Worm (Caenorhabditis elegans) whole organism, late embryonic: ENCODE measurements around the gene gst-30.

Source experiments
- C38D4.7 ChIP-seq: fragments of 200-800 bp; sonication (Bioruptor generic); optimal IDR thresholded peaks from 2 replicates; lab custom pipeline; 2018; ENCODE audit warnings: mild to moderate bottlenecking, missing genetic modification characterization, moderate library complexity, missing compliant biosample characterization
- K02D7.2 ChIP-seq: sonication (generic microtip); optimal IDR thresholded peaks from 2 replicates; lab custom pipeline; 2017; ENCODE audit warnings: mild to moderate bottlenecking, missing genetic modification characterization, missing compliant biosample characterization
- K09A11.1 ChIP-seq: sonication (generic microtip); optimal IDR thresholded peaks from 2 replicates; lab custom pipeline; 2017; ENCODE audit warnings: antibody characterized with exemption, mild to moderate bottlenecking, missing genetic modification characterization, missing compliant biosample characterization; ENCODE audit not compliant: insufficient read depth
- T23F11.4 ChIP-seq: fragments of 200-800 bp; sonication (Bioruptor generic); optimal IDR thresholded peaks from 2 replicates; lab custom pipeline; 2018; ENCODE audit warnings: mild to moderate bottlenecking, missing genetic modification characterization, missing compliant biosample characterization
- ahr-1 ChIP-seq: sonication (generic microtip); optimal IDR thresholded peaks from 2 replicates; lab custom pipeline; 2016; ENCODE audit warnings: missing genetic modification characterization, missing compliant biosample characterization
- ceh-14 ChIP-seq: sonication (generic microtip); optimal IDR thresholded peaks from 2 replicates; lab custom pipeline; 2016; ENCODE audit warnings: missing genotype, missing genetic modification characterization, missing compliant biosample characterization
- ceh-18 ChIP-seq: sonication (generic microtip); optimal IDR thresholded peaks from 2 replicates; lab custom pipeline; 2016; ENCODE audit warnings: missing genetic modification characterization, missing compliant biosample characterization
- ceh-2 ChIP-seq: sonication (generic microtip); optimal IDR thresholded peaks from 2 replicates; lab custom pipeline; 2016; ENCODE audit warnings: missing genotype, missing genetic modification characterization, missing compliant biosample characterization
- ceh-24 ChIP-seq: sonication (generic microtip); optimal IDR thresholded peaks from 2 replicates; lab custom pipeline; 2016; ENCODE audit warnings: mild to moderate bottlenecking, missing genetic modification characterization, missing compliant biosample characterization
- ceh-30 ChIP-seq: fragments of 150-350 bp; optimal IDR thresholded peaks from 2 replicates; lab custom pipeline; 2014; ENCODE audit warnings: missing biosample characterization, missing genetic modification characterization
- ceh-31 ChIP-seq: sonication (generic microtip); optimal IDR thresholded peaks from 2 replicates; lab custom pipeline; 2016; ENCODE audit warnings: missing genetic modification characterization, missing compliant biosample characterization
- ceh-34 ChIP-seq: sonication (generic microtip); optimal IDR thresholded peaks from 2 replicates; lab custom pipeline; 2016; ENCODE audit warnings: mild to moderate bottlenecking, missing genetic modification characterization, missing compliant biosample characterization
- ceh-6 ChIP-seq: fragments of 200-800 bp; sonication (Bioruptor generic); optimal IDR thresholded peaks from 2 replicates; lab custom pipeline; 2018; ENCODE audit warnings: mild to moderate bottlenecking, missing genetic modification characterization, missing compliant biosample characterization
- ceh-9 ChIP-seq: sonication (generic microtip); optimal IDR thresholded peaks from 2 replicates; lab custom pipeline; 2016; ENCODE audit warnings: mild to moderate bottlenecking, missing genetic modification characterization, inconsistent platforms, missing compliant biosample characterization
- dmd-4 ChIP-seq: sonication (generic microtip); optimal IDR thresholded peaks from 2 replicates; lab custom pipeline; 2016; ENCODE audit warnings: borderline replicate concordance, missing genetic modification characterization, missing compliant biosample characterization
- elt-2 ChIP-seq: sonication (generic microtip); optimal IDR thresholded peaks from 2 replicates; lab custom pipeline; 2016; ENCODE audit warnings: missing genetic modification reagents, missing genetic modification characterization, missing compliant biosample characterization
- ets-4 ChIP-seq: sonication (generic microtip); optimal IDR thresholded peaks from 2 replicates; lab custom pipeline; 2016; ENCODE audit warnings: missing genetic modification characterization, missing compliant biosample characterization
- eyg-1 ChIP-seq: sonication (generic microtip); optimal IDR thresholded peaks from 2 replicates; lab custom pipeline; 2016; ENCODE audit warnings: missing genotype, missing genetic modification characterization, missing compliant biosample characterization
- fax-1 ChIP-seq: sonication (generic microtip); optimal IDR thresholded peaks from 2 replicates; lab custom pipeline; 2016; ENCODE audit warnings: missing genotype, missing genetic modification characterization, missing compliant biosample characterization
- fkh-10 ChIP-seq: fragments of 150-350 bp; optimal IDR thresholded peaks from 2 replicates; lab custom pipeline; 2014; ENCODE audit warnings: missing biosample characterization, missing genetic modification reagents, missing genetic modification characterization
- fkh-6 ChIP-seq: sonication (generic microtip); optimal IDR thresholded peaks from 2 replicates; lab custom pipeline; 2016; ENCODE audit warnings: missing genetic modification characterization, missing compliant biosample characterization
- hlh-13 ChIP-seq: fragments of 200-800 bp; sonication (Bioruptor generic); optimal IDR thresholded peaks from 2 replicates; lab custom pipeline; 2018; ENCODE audit warnings: mild to moderate bottlenecking, missing genetic modification characterization, missing compliant biosample characterization
- hlh-30 ChIP-seq: sonication (generic microtip); optimal IDR thresholded peaks from 2 replicates; lab custom pipeline; 2017; ENCODE audit warnings: antibody characterized with exemption, missing genetic modification characterization, missing compliant biosample characterization; ENCODE audit not compliant: insufficient read depth
- hlh-8 ChIP-seq: sonication (generic microtip); optimal IDR thresholded peaks from 2 replicates; lab custom pipeline; 2016; ENCODE audit warnings: missing genotype, missing genetic modification characterization, missing compliant biosample characterization
- lim-6 ChIP-seq: sonication (generic microtip); optimal IDR thresholded peaks from 2 replicates; lab custom pipeline; 2016; ENCODE audit warnings: missing genetic modification characterization, missing compliant biosample characterization
- lin-11 ChIP-seq: fragments of 200-800 bp; sonication (Bioruptor generic); optimal IDR thresholded peaks from 2 replicates; lab custom pipeline; 2018; ENCODE audit warnings: mild to moderate bottlenecking, missing genetic modification characterization, missing compliant biosample characterization
- madf-2 ChIP-seq: sonication (generic microtip); optimal IDR thresholded peaks from 2 replicates; lab custom pipeline; 2017; ENCODE audit warnings: missing genetic modification characterization, missing compliant biosample characterization
- mec-3 ChIP-seq: sonication (generic microtip); optimal IDR thresholded peaks from 2 replicates; lab custom pipeline; 2016; ENCODE audit warnings: borderline replicate concordance, missing genetic modification characterization, missing compliant biosample characterization
- nfya-1 ChIP-seq: sonication (generic microtip); optimal IDR thresholded peaks from 2 replicates; lab custom pipeline; 2017; ENCODE audit warnings: missing genetic modification characterization, mild to moderate bottlenecking, missing compliant biosample characterization, antibody characterized with exemption, moderate library complexity
- nhr-232 ChIP-seq: sonication (generic microtip); optimal IDR thresholded peaks from 2 replicates; lab custom pipeline; 2016; ENCODE audit warnings: missing genetic modification characterization, missing compliant biosample characterization
- odd-2 ChIP-seq: sonication (generic microtip); optimal IDR thresholded peaks from 2 replicates; lab custom pipeline; 2017; ENCODE audit warnings: antibody characterized with exemption, mild to moderate bottlenecking, missing genetic modification characterization, missing compliant biosample characterization
- pag-3 ChIP-seq: sonication (generic microtip); optimal IDR thresholded peaks from 2 replicates; lab custom pipeline; 2016; ENCODE audit warnings: missing compliant biosample characterization, missing genetic modification characterization, borderline replicate concordance
- pax-1 ChIP-seq: fragments of 150-350 bp; optimal IDR thresholded peaks from 2 replicates; lab custom pipeline; 2014; ENCODE audit warnings: missing biosample characterization, missing genetic modification characterization
- pha-2 ChIP-seq: sonication (generic microtip); optimal IDR thresholded peaks from 2 replicates; lab custom pipeline; 2017; ENCODE audit warnings: mild to moderate bottlenecking, missing genetic modification characterization, missing compliant biosample characterization
- pqm-1 ChIP-seq: sonication (generic microtip); optimal IDR thresholded peaks from 2 replicates; lab custom pipeline; 2016; ENCODE audit warnings: missing genetic modification characterization, missing compliant biosample characterization
- pros-1 ChIP-seq: fragments of 150-350 bp; optimal IDR thresholded peaks from 2 replicates; lab custom pipeline; 2014; ENCODE audit warnings: missing biosample characterization, missing genetic modification reagents, missing genetic modification characterization
- ref-2 ChIP-seq: sonication (generic microtip); optimal IDR thresholded peaks from 2 replicates; lab custom pipeline; 2016; ENCODE audit warnings: missing genetic modification characterization, missing compliant biosample characterization
- rnt-1 ChIP-seq: sonication (generic microtip); optimal IDR thresholded peaks from 2 replicates; lab custom pipeline; 2016; ENCODE audit warnings: missing genetic modification characterization, missing compliant biosample characterization
- sox-2 ChIP-seq: fragments of 200-800 bp; sonication (Bioruptor generic); IDR thresholded peaks from 2 replicates; pipeline ENCODE4 v1.3.6; 2022; ENCODE audit warnings: missing genetic modification reagents, missing genetic modification characterization, missing compliant biosample characterization
- tbx-2 ChIP-seq: sonication (generic microtip); optimal IDR thresholded peaks from 2 replicates; lab custom pipeline; 2016; ENCODE audit warnings: missing genetic modification characterization, missing compliant biosample characterization
- tbx-7 ChIP-seq: sonication (generic microtip); optimal IDR thresholded peaks from 2 replicates; lab custom pipeline; 2016; ENCODE audit warnings: missing genotype, missing genetic modification characterization, missing compliant biosample characterization
- unc-42 ChIP-seq: sonication (generic microtip); optimal IDR thresholded peaks from 2 replicates; lab custom pipeline; 2016; ENCODE audit warnings: missing genotype, missing genetic modification characterization, missing compliant biosample characterization
- unc-86 ChIP-seq: sonication (generic microtip); optimal IDR thresholded peaks from 2 replicates; lab custom pipeline; 2016; ENCODE audit warnings: missing genetic modification characterization, missing compliant biosample characterization
- zip-5 ChIP-seq: sonication (generic microtip); optimal IDR thresholded peaks from 2 replicates; lab custom pipeline; 2016; ENCODE audit warnings: missing genetic modification characterization, missing compliant biosample characterization
- ztf-16 ChIP-seq: sonication (generic microtip); optimal IDR thresholded peaks from 2 replicates; lab custom pipeline; 2017; ENCODE audit warnings: missing genetic modification characterization, missing compliant biosample characterization

Gene gst-30

ce11 chrII:4967636-4968035 is 32.8 kb upstream of the gst-30 start:
- TF ChIP-seq elt-2 (peak; percentile 93), C38D4.7 (GFP tag; lab: Kevin White, UChicago) (no peak)

ce11 chrII:4966576-4966975 is 31.7 kb upstream of the gst-30 start:
- TF ChIP-seq elt-2 = peak; percentile 99
- no peak for TF ChIP-seq ceh-9 (tag; lab: Kevin White, UChicago)

- TF ChIP-seq elt-2 (peak; percentile 96), K09A11.1 (tag; lab: Kevin White, UChicago) (no peak)
Observed at ce11 chrII:4960690-4961089, 25.8 kb upstream of the gst-30 start.

ce11 chrII:4959719-4960118 is 24.9 kb upstream of the gst-30 start, which contains the start of gene ulp-2:
ulp-2 (minus strand) TSS chrII:4959876.
- TF ChIP-seq ztf-16 = no peak
- no peak for TF ChIP-seq odd-2 (tag; lab: Kevin White, UChicago)
- TF ChIP-seq fkh-6 (tag; lab: Kevin White, UChicago) = no peak
- no peak for TF ChIP-seq unc-86
- TF ChIP-seq ahr-1 = no peak
- TF ChIP-seq tbx-7 (tag; lab: Kevin White, UChicago) = no peak
- no peak for TF ChIP-seq ceh-31 (tag; lab: Kevin White, UChicago)
- TF ChIP-seq nhr-232 (tag; lab: Kevin White, UChicago) = no peak

ce11 chrII:4955353-4955752 is 20.5 kb upstream of the gst-30 start, which contains the start of gene pbs-3:
pbs-3 (minus strand) TSS chrII:4955427.
- TF ChIP-seq tbx-7 (tag; lab: Kevin White, UChicago) (peak; percentile 13), hlh-8 (tag; lab: Kevin White, UChicago) (peak; percentile 30), fkh-10 (no peak), mec-3 (tag; lab: Kevin White, UChicago) (no peak), ceh-2 (tag; lab: Kevin White, UChicago) (peak; percentile 66), K02D7.2 (tag; lab: Kevin White, UChicago) (no peak), eyg-1 (no peak), ceh-14 (tag; lab: Kevin White, UChicago) (peak; percentile 74), rnt-1 (peak; percentile 66), lim-6 (tag; lab: Kevin White, UChicago) (peak; percentile 78), tbx-2 (tag; lab: Kevin White, UChicago) (peak; percentile 88), pax-1 (tag; lab: Kevin White, UChicago) (no peak), T23F11.4 (GFP tag; lab: Kevin White, UChicago) (no peak), ets-4 (tag; lab: Kevin White, UChicago) (peak; percentile 61), lin-11 (tag; lab: Kevin White, UChicago) (no peak), zip-5 (peak; percentile 26), fax-1 (tag; lab: Kevin White, UChicago) (peak; percentile 54), hlh-30 (no peak), unc-42 (tag; lab: Kevin White, UChicago) (peak; percentile 60), pag-3 (tag; lab: Kevin White, UChicago) (no peak), ceh-18 (peak; percentile 44), dmd-4 (tag; lab: Kevin White, UChicago) (peak; percentile 37), pros-1 (tag; lab: Kevin White, UChicago) (no peak), ceh-24 (tag; lab: Kevin White, UChicago) (no peak), nfya-1 (tag; lab: Kevin White, UChicago) (peak; percentile 60), hlh-13 (GFP tag; lab: Kevin White, UChicago) (no peak), ceh-34 (tag; lab: Kevin White, UChicago) (peak; percentile 29), ceh-6 (GFP tag; lab: Kevin White, UChicago) (no peak), pha-2 (tag; lab: Kevin White, UChicago) (no peak), sox-2 (GFP tag; lab: Robert Waterston, UW) (peak; percentile 15; the same call in 1 of the 2 replicates), C38D4.7 (GFP tag; lab: Kevin White, UChicago) (no peak), elt-2 (peak; percentile 83), ceh-31 (tag; lab: Kevin White, UChicago) (peak; percentile 97), pqm-1 (tag; lab: Kevin White, UChicago) (no peak), ceh-30 (tag; lab: Kevin White, UChicago) (no peak), madf-2 (tag; lab: Kevin White, UChicago) (peak; percentile 6), ref-2 (tag; lab: Kevin White, UChicago) (peak; percentile 46)
